Worm (Caenorhabditis elegans): ENCODE measurements around the gene EEED8.14.

Gene EEED8.14

ce11 chrII:5395594-5395993, 18.3 kb downstream of the EEED8.14 start, which contains the start of gene pink-1:
Gene pink-1, minus strand, starts transcription at chrII:5395694.
- TF ChIP-seq egl-27 (tag; optimal IDR thresholded peaks at IDR 0.05) (no peak), blmp-1 (tag; optimal IDR thresholded peaks at IDR 0.05; ENCODE audit: insufficient read depth) (no peak), lin-11 (tag; optimal IDR thresholded peaks at IDR 0.05) (no peak), elt-1 (tag; optimal IDR thresholded peaks at IDR 0.05) (no peak), nhr-21 (tag; optimal IDR thresholded peaks at IDR 0.05) (no peak), sma-3 (GFP tag; optimal IDR thresholded peaks at IDR 0.05) (no peak), ZK546.5 (tag; optimal IDR thresholded peaks at IDR 0.05) (no peak)

ce11 chrII:5393090-5393489, 20.8 kb downstream of the EEED8.14 start, which contains the start of gene brap-2:
Gene brap-2, minus strand, starts transcription at chrII:5393190.
- TF ChIP-seq dmd-4 (tag; optimal IDR thresholded peaks at IDR 0.05): no peak
- no peak for TF ChIP-seq blmp-1 (tag; optimal IDR thresholded peaks at IDR 0.05; ENCODE audit: insufficient read depth)
- no peak for TF ChIP-seq sem-4 (tag; optimal IDR thresholded peaks at IDR 0.05)
- TF ChIP-seq crh-2 (tag; optimal IDR thresholded peaks at IDR 0.05): no peak
- no peak for TF ChIP-seq R02D3.7 (tag; optimal IDR thresholded peaks at IDR 0.05)
- TF ChIP-seq aly-2 (tag; optimal IDR thresholded peaks at IDR 0.05): no peak
- no peak for TF ChIP-seq lin-13 (GFP tag; optimal IDR thresholded peaks at IDR 0.05)
- no peak for TF ChIP-seq alr-1 (tag; optimal IDR thresholded peaks at IDR 0.05)

DNA sequence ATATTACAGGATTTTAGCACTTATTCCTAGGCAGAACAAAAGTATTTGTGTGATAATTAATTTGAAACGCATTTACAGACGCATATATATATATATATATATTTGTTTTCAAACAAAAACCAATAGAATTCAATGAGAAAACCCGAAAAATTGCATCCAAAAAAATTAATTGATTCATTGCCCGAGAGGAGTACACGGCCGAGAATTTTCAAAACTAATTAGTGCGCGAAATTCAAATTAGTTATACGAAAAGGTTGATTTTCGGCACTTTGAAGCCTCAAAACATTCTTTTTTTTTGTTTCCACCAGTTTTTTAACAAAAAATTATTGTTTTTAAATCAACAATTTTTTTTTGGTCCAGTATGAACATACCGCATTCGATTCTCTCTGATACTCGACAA, 22.4 kb downstream of the EEED8.14 start:
- no peak for TF ChIP-seq aly-2 (tag; optimal IDR thresholded peaks at IDR 0.05)

DNA sequence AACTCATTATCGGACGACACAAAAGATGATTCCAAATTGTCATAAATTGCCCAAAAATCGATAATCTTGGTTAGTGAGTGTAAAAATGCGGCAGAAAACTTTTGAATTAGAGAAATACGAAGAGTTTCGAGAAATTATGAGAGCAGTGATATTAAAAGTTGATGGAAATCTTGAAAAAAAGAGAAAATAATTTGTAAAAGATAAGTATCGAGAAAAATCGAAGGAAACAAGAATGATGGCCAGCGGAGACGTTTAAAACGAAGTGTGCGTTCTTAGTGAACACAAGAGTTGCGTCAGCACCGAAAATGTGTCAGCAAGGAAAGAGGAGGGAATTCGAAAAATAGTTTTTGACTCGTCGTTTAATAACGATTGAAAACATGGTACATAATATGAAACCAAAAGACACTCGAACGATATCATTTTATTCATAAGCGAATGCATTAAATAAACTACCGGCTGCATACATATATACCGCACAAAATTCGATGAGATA, 24.0 kb downstream of the EEED8.14 start, which contains the start of gene ndx-6:
TSS of gene ndx-6 (minus strand) at position 51 of the 493 bp plus-strand sequence.
- peak; percentile 85 for TF ChIP-seq fos-1 (tag; optimal IDR thresholded peaks at IDR 0.05)
- TF ChIP-seq skn-1 (tag; optimal IDR thresholded peaks at IDR 0.05): peak; percentile 37
- TF ChIP-seq unc-62 (GFP tag; optimal IDR thresholded peaks at IDR 0.05): no peak
- peak; percentile 90 for TF ChIP-seq crh-2 (tag; optimal IDR thresholded peaks at IDR 0.05)
- TF ChIP-seq zag-1 (tag; optimal IDR thresholded peaks at IDR 0.05): peak; percentile 35
- no peak for TF ChIP-seq lin-39 (tag; optimal IDR thresholded peaks at IDR 0.05)
- peak; percentile 87 for TF ChIP-seq sma-9 (GFP tag; optimal IDR thresholded peaks at IDR 0.05)
- no peak for TF ChIP-seq sma-9 (tag; optimal IDR thresholded peaks at IDR 0.05)
- no peak for TF ChIP-seq nhr-237 (tag; optimal IDR thresholded peaks at IDR 0.05)
- no peak for TF ChIP-seq nhr-11 (tag; optimal IDR thresholded peaks at IDR 0.05)
- peak; percentile 98 for TF ChIP-seq gmeb-1 (tag; optimal IDR thresholded peaks at IDR 0.05)
- peak; percentile 60 for TF ChIP-seq sem-4 (tag; optimal IDR thresholded peaks at IDR 0.05)
- TF ChIP-seq ama-1 (optimal IDR thresholded peaks at IDR 0.05): peak; percentile 62
- TF ChIP-seq F13H6.1 (tag; optimal IDR thresholded peaks at IDR 0.05): peak; percentile 81
- peak; percentile 85 for TF ChIP-seq nhr-25 (tag; optimal IDR thresholded peaks at IDR 0.05)
- peak; percentile 45 for TF ChIP-seq lin-11 (tag; optimal IDR thresholded peaks at IDR 0.05)
- TF ChIP-seq ceh-82 (tag; optimal IDR thresholded peaks at IDR 0.05): no peak
- peak; percentile 74 for TF ChIP-seq nhr-77 (tag; optimal IDR thresholded peaks at IDR 0.05)
- TF ChIP-seq elt-1 (tag; optimal IDR thresholded peaks at IDR 0.05): no peak
- TF ChIP-seq lin-13 (GFP tag; optimal IDR thresholded peaks at IDR 0.05): peak; percentile 83
- no peak for TF ChIP-seq mbf-1 (tag; optimal IDR thresholded peaks at IDR 0.05)
- TF ChIP-seq lsy-2 (tag; optimal IDR thresholded peaks at IDR 0.05): peak; percentile 79 to 93
- TF ChIP-seq nhr-6 (tag; optimal IDR thresholded peaks at IDR 0.05): peak; percentile 79
- TF ChIP-seq peb-1 (tag; optimal IDR thresholded peaks at IDR 0.05): no peak
- TF ChIP-seq ztf-4 (tag; optimal IDR thresholded peaks at IDR 0.05): peak; percentile 73
- no peak for TF ChIP-seq mdl-1 (tag; optimal IDR thresholded peaks at IDR 0.05)
- TF ChIP-seq elt-3 (tag; optimal IDR thresholded peaks at IDR 0.05): no peak
- TF ChIP-seq nhr-10 (tag; optimal IDR thresholded peaks at IDR 0.05): no peak
- TF ChIP-seq snpc-4 (tag; optimal IDR thresholded peaks at IDR 0.05): peak; percentile 80
- TF ChIP-seq ztf-11 (tag; optimal IDR thresholded peaks at IDR 0.05): no peak
- peak; percentile 56 for TF ChIP-seq blmp-1 (tag; optimal IDR thresholded peaks at IDR 0.05; ENCODE audit: insufficient read depth)
- TF ChIP-seq nhr-23 (tag; optimal IDR thresholded peaks at IDR 0.05): no peak
- TF ChIP-seq dmd-4 (tag; optimal IDR thresholded peaks at IDR 0.05): no peak
- peak; percentile 88 for TF ChIP-seq sma-3 (GFP tag; optimal IDR thresholded peaks at IDR 0.05)
- TF ChIP-seq ceh-16 (tag; optimal IDR thresholded peaks at IDR 0.05): peak; percentile 68
- peak; percentile 92 for TF ChIP-seq nhr-129 (tag; optimal IDR thresholded peaks at IDR 0.05)
- no peak for TF ChIP-seq aly-2 (tag; optimal IDR thresholded peaks at IDR 0.05)
- peak; percentile 84 for TF ChIP-seq mab-5 (tag; optimal IDR thresholded peaks at IDR 0.05)
- no peak for TF ChIP-seq unc-39 (tag; optimal IDR thresholded peaks at IDR 0.05)
- TF ChIP-seq nhr-21 (tag; optimal IDR thresholded peaks at IDR 0.05): peak; percentile 70
- no peak for TF ChIP-seq nhr-12 (tag; optimal IDR thresholded peaks at IDR 0.05)
- TF ChIP-seq egl-27 (tag; optimal IDR thresholded peaks at IDR 0.05): peak; percentile 36
- no peak for TF ChIP-seq ZK546.5 (tag; optimal IDR thresholded peaks at IDR 0.05)
- TF ChIP-seq R02D3.7 (tag; optimal IDR thresholded peaks at IDR 0.05): peak; percentile 40
- TF ChIP-seq C34F6.9 (tag; optimal IDR thresholded peaks at IDR 0.05): peak; percentile 88
- no peak for TF ChIP-seq ztf-1 (GFP tag; conservative IDR thresholded peaks at IDR 0.05)
